Worm (Caenorhabditis elegans) whole organism, L4 larva: ENCODE measurements around the gene abcx-1.
A peak's percentile ranks its signal among the peaks of the same experiment; 100 is the strongest.

ENCODE experiments used
- dve-1 ChIP-seq: sonication (generic microtip); optimal IDR thresholded peaks from 2 replicates; lab custom pipeline; 2017; ENCODE audit warnings: antibody characterized with exemption, mild to moderate bottlenecking, missing genetic modification characterization, missing compliant biosample characterization; ENCODE audit not compliant: insufficient read depth
- nhr-11 ChIP-seq: fragments of 150-350 bp; optimal IDR thresholded peaks from 2 replicates; lab custom pipeline; 2014; ENCODE audit warnings: missing biosample characterization, missing genetic modification characterization
- zag-1 ChIP-seq: fragments of 150-350 bp; optimal IDR thresholded peaks from 2 replicates; lab custom pipeline; 2014; ENCODE audit warnings: missing biosample characterization, missing genetic modification characterization
- ztf-11 ChIP-seq: fragments of 150-350 bp; optimal IDR thresholded peaks from 2 replicates; lab custom pipeline; 2014; ENCODE audit warnings: missing biosample characterization, missing genetic modification characterization
- ztf-7 ChIP-seq: fragments of 150-350 bp; optimal IDR thresholded peaks from 2 replicates; lab custom pipeline; 2014; ENCODE audit warnings: missing biosample characterization, missing genetic modification characterization

DNA sequence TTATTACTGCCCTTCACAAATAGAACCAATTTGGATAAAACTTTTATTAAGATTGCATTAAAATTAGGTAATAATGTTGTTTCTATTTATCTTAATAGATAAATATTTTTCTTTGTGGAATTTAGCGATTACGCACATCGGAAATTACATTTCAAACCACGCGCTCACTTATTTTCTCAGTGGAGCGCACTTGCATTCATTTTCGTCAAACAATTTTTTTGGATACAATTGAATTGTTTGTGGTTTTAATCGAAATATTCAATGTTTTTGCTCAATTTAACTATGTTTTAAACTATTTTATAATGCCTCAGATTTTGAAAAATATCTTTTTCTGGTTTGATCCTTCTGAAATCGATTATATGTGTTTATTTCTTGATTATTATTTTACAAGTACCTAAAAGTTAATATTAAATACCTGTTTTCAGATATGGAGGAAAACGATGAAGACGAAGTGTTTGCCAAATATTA lies 4.0 kb downstream of the abcx-1 start, which contains the start of gene utp-20:
- TF ChIP-seq ztf-11 (no peak), dve-1 (tag; lab: Kevin White, UChicago) (no peak), nhr-11 (tag; lab: Kevin White, UChicago) (peak; percentile 7), zag-1 (no peak), ztf-7 (tag; lab: Kevin White, UChicago) (no peak)
